Fruit fly (Drosophila melanogaster) whole organism, embryonic: ENCODE data around the gene lilli.

Source experiments
- Abd-B ChIP-seq: fragments of 200-800 bp; sonication (Bioruptor generic); optimal IDR thresholded peaks from 2 replicates; lab custom pipeline; 2018; ENCODE audit warnings: missing biosample characterization, mild to moderate bottlenecking, missing genetic modification characterization, moderate library complexity
- Adf1 ChIP-seq: fragments of 200-800 bp; sonication (Bioruptor generic); IDR thresholded peaks from 2 replicates; pipeline ENCODE4 v1.3.6; 2022; ENCODE audit warnings: missing biosample characterization, missing genetic modification characterization
- Aef1 ChIP-seq: fragments of 200-800 bp; sonication (Bioruptor generic); IDR thresholded peaks from 3 replicates; pipeline ENCODE4 v1.3.6; 2022; ENCODE audit warnings: missing biosample characterization, missing genetic modification characterization
- Antp ChIP-seq: fragments of 200-800 bp; sonication (Bioruptor generic); optimal IDR thresholded peaks from 3 replicates; lab custom pipeline; 2016; ENCODE audit warnings: missing biosample characterization, missing genetic modification characterization
- CG11695 ChIP-seq: fragments of 200-800 bp; sonication (Bioruptor generic); IDR thresholded peaks from 3 replicates; pipeline ENCODE4 v1.3.6; 2022; ENCODE audit warnings: missing biosample characterization, missing genetic modification characterization
- CG12391 ChIP-seq: fragments of 200-800 bp; sonication (Bioruptor generic); optimal IDR thresholded peaks from 3 replicates; lab custom pipeline; 2018; ENCODE audit warnings: missing biosample characterization, mild to moderate bottlenecking, missing genetic modification characterization, moderate library complexity
- CG12769 ChIP-seq: fragments of 200-800 bp; sonication (Bioruptor generic); optimal IDR thresholded peaks from 2 replicates; lab custom pipeline; 2019; ENCODE audit warnings: missing biosample characterization, mild to moderate bottlenecking, missing genetic modification characterization, moderate library complexity
- CG13123 ChIP-seq: fragments of 200-800 bp; sonication (Bioruptor generic); optimal IDR thresholded peaks from 2 replicates; lab custom pipeline; 2016; ENCODE audit warnings: missing biosample characterization, missing genetic modification characterization
- CG13287 ChIP-seq: fragments of 200-800 bp; sonication (Bioruptor generic); IDR thresholded peaks from 2 replicates; pipeline ENCODE4 v1.3.6; 2022; ENCODE audit warnings: missing biosample characterization, missing genetic modification characterization; ENCODE audit not compliant: partially characterized antibody
- CG15269 ChIP-seq: fragments of 200-800 bp; sonication (Bioruptor generic); optimal IDR thresholded peaks from 2 replicates; lab custom pipeline; 2018; ENCODE audit warnings: missing biosample characterization, mild to moderate bottlenecking, missing genetic modification characterization, moderate library complexity
- CG15514 ChIP-seq: fragments of 200-800 bp; sonication (Bioruptor generic); optimal IDR thresholded peaks from 3 replicates; lab custom pipeline; 2017; ENCODE audit warnings: missing biosample characterization, missing genetic modification characterization, mild to moderate bottlenecking, moderate library complexity, missing genetic modification reagents
- CG15601 ChIP-seq: fragments of 200-800 bp; sonication (Bioruptor generic); optimal IDR thresholded peaks from 3 replicates; lab custom pipeline; 2019; ENCODE audit warnings: missing biosample characterization, mild to moderate bottlenecking, missing genetic modification characterization, moderate library complexity
- CG16863 ChIP-seq: fragments of 200-800 bp; sonication (Bioruptor generic); optimal IDR thresholded peaks from 3 replicates; lab custom pipeline; 2016; ENCODE audit warnings: missing biosample characterization, missing genetic modification characterization
- CG17912 ChIP-seq: fragments of 200-800 bp; sonication (Bioruptor generic); optimal IDR thresholded peaks from 2 replicates; lab custom pipeline; 2018; ENCODE audit warnings: missing biosample characterization, mild to moderate bottlenecking, missing genetic modification characterization
- CG18764 ChIP-seq: fragments of 200-800 bp; sonication (Bioruptor generic); optimal IDR thresholded peaks from 3 replicates; lab custom pipeline; 2016; ENCODE audit warnings: missing biosample characterization, missing genetic modification characterization
- CG2678 ChIP-seq: fragments of 200-800 bp; sonication (Bioruptor generic); optimal IDR thresholded peaks from 3 replicates; lab custom pipeline; 2019; ENCODE audit warnings: missing biosample characterization, mild to moderate bottlenecking, missing genetic modification characterization, moderate library complexity
- CG31388 ChIP-seq: fragments of 200-800 bp; sonication (Bioruptor generic); optimal IDR thresholded peaks from 2 replicates; lab custom pipeline; 2016; ENCODE audit warnings: missing biosample characterization, missing genetic modification characterization
- CG34224 ChIP-seq: fragments of 200-800 bp; sonication (Bioruptor generic); IDR thresholded peaks from 3 replicates; pipeline ENCODE4 v1.3.6; 2022; ENCODE audit warnings: missing biosample characterization, missing genetic modification characterization; ENCODE audit not compliant: partially characterized antibody
- CG4424 ChIP-seq: fragments of 200-800 bp; sonication (Bioruptor generic); optimal IDR thresholded peaks from 3 replicates; lab custom pipeline; 2016; ENCODE audit warnings: missing biosample characterization, missing genetic modification characterization
- CG7963 ChIP-seq: fragments of 200-800 bp; sonication (Bioruptor generic); IDR thresholded peaks from 3 replicates; pipeline ENCODE4 v1.3.6; 2022; ENCODE audit warnings: missing biosample characterization, missing genetic modification characterization; ENCODE audit not compliant: partially characterized antibody
- CG8478 ChIP-seq: fragments of >200 bp; optimal IDR thresholded peaks from 2 replicates; lab custom pipeline; 2018
- CG9215 ChIP-seq: fragments of 200-800 bp; sonication (Bioruptor generic); IDR thresholded peaks from 2 replicates; pipeline ENCODE4 v1.3.6; 2022; ENCODE audit warnings: missing biosample characterization, missing genetic modification characterization
- ERR ChIP-seq: fragments of 200-800 bp; sonication (Bioruptor generic); optimal IDR thresholded peaks from 2 replicates; lab custom pipeline; 2016; ENCODE audit warnings: missing biosample characterization, missing genetic modification characterization
- Ets97D ChIP-seq: fragments of 200-800 bp; sonication (Bioruptor generic); optimal IDR thresholded peaks from 3 replicates; lab custom pipeline; 2016; ENCODE audit warnings: missing biosample characterization, missing genetic modification characterization
- HLH54F ChIP-seq: fragments of 200-800 bp; sonication (Bioruptor generic); optimal IDR thresholded peaks from 3 replicates; lab custom pipeline; 2016; ENCODE audit warnings: missing biosample characterization, missing genetic modification characterization
- Kr ChIP-seq: fragments of 200-800 bp; sonication (Bioruptor generic); optimal IDR thresholded peaks from 2 replicates; lab custom pipeline; 2017; ENCODE audit warnings: missing biosample characterization, mild to moderate bottlenecking, missing genetic modification characterization
- Max ChIP-seq: fragments of 200-800 bp; sonication (Bioruptor generic); optimal IDR thresholded peaks from 2 replicates; lab custom pipeline; 2016; ENCODE audit warnings: missing biosample characterization, mild to moderate bottlenecking, missing genetic modification characterization
- Med ChIP-seq: fragments of 200-800 bp; sonication (Bioruptor generic); peaks from one replicate; lab custom pipeline; 2016; ENCODE audit warnings: missing biosample characterization, missing genetic modification characterization, mild to moderate bottlenecking, inconsistent platforms, moderate library complexity
- NFAT ChIP-seq: fragments of 200-800 bp; sonication (Bioruptor generic); IDR thresholded peaks from 2 replicates; pipeline ENCODE4 v1.3.6; 2022; ENCODE audit warnings: missing biosample characterization, missing genetic modification characterization
- Sin3A ChIP-seq: fragments of >200 bp; optimal IDR thresholded peaks from 2 replicates; lab custom pipeline; 2018
- al ChIP-seq: fragments of 200-800 bp; sonication (Bioruptor generic); IDR thresholded peaks from 2 replicates; pipeline ENCODE4 v1.3.6; 2022; ENCODE audit warnings: missing biosample characterization, missing genetic modification characterization
- amos ChIP-seq: fragments of 200-800 bp; sonication (Bioruptor generic); IDR thresholded peaks from 2 replicates; pipeline ENCODE4 v1.3.6; 2022; ENCODE audit warnings: missing biosample characterization, missing genetic modification characterization; ENCODE audit not compliant: partially characterized antibody
- ase ChIP-seq: fragments of 200-800 bp; sonication (Bioruptor generic); IDR thresholded peaks from 3 replicates; pipeline ENCODE4 v1.3.6; 2022; ENCODE audit warnings: missing biosample characterization, missing genetic modification characterization
- bab2 ChIP-seq: fragments of 200-800 bp; sonication (Bioruptor generic); optimal IDR thresholded peaks from 2 replicates; lab custom pipeline; 2016; ENCODE audit warnings: missing biosample characterization, missing genetic modification characterization
- br ChIP-seq: fragments of >200 bp; optimal IDR thresholded peaks from 2 replicates; lab custom pipeline; 2017
- bsh ChIP-seq, 2 experiments: fragments of 200-800 bp; sonication (Bioruptor generic); optimal IDR thresholded peaks; 2 replicates each; lab custom pipeline; 2017 to 2018; ENCODE audit warnings: mild to moderate bottlenecking in 2 of 2, missing biosample characterization in 2 of 2, missing genetic modification characterization in 2 of 2, moderate library complexity in 1 of 2
- cad ChIP-seq: fragments of >200 bp; optimal IDR thresholded peaks from 2 replicates; lab custom pipeline; 2017; ENCODE audit warnings: missing biosample characterization, missing genetic modification characterization
- dysf ChIP-seq: fragments of 200-800 bp; sonication (Bioruptor generic); IDR thresholded peaks from 3 replicates; pipeline ENCODE4 v1.3.6; 2022; ENCODE audit warnings: missing biosample characterization, missing genetic modification characterization
- en ChIP-seq: fragments of 200-800 bp; sonication (Bioruptor generic); optimal IDR thresholded peaks from 2 replicates; lab custom pipeline; 2016; ENCODE audit warnings: missing biosample characterization, missing genetic modification characterization
- ewg ChIP-seq: fragments of 200-800 bp; sonication (Bioruptor generic); optimal IDR thresholded peaks from 3 replicates; lab custom pipeline; 2017; ENCODE audit warnings: mild to moderate bottlenecking, missing biosample characterization, missing genetic modification reagents, missing genetic modification characterization
- grn ChIP-seq: fragments of 200-800 bp; sonication (Bioruptor generic); optimal IDR thresholded peaks from 3 replicates; lab custom pipeline; 2017; ENCODE audit warnings: missing biosample characterization, missing genetic modification characterization
- jumu ChIP-seq: fragments of 200-800 bp; sonication (Bioruptor generic); optimal IDR thresholded peaks from 3 replicates; lab custom pipeline; 2016; ENCODE audit warnings: missing biosample characterization, missing genetic modification characterization
- kni ChIP-seq: fragments of 200-800 bp; sonication (Bioruptor generic); optimal IDR thresholded peaks from 3 replicates; lab custom pipeline; 2017; ENCODE audit warnings: mild to moderate bottlenecking, missing biosample characterization, missing genetic modification reagents, missing genetic modification characterization
- lola ChIP-seq, 3 experiments: fragments of >200 bp in 2 of 3; fragments of 200-800 bp in 1 of 3; sonication (Bioruptor generic) in 1 of 3; optimal IDR thresholded peaks; 2 replicates each; lab custom pipeline; 2017 to 2019; ENCODE audit warnings: missing biosample characterization in 3 of 3, missing genetic modification characterization in 3 of 3, mild to moderate bottlenecking in 1 of 3, moderate library complexity in 1 of 3
- p53 ChIP-seq: fragments of 200-800 bp; sonication (Bioruptor generic); optimal IDR thresholded peaks from 2 replicates; lab custom pipeline; 2016; ENCODE audit warnings: missing biosample characterization, missing genetic modification characterization
- pros ChIP-seq: fragments of 200-800 bp; sonication (Bioruptor generic); optimal IDR thresholded peaks from 3 replicates; lab custom pipeline; 2019; ENCODE audit warnings: missing biosample characterization, mild to moderate bottlenecking, missing genetic modification characterization, moderate library complexity
- pum ChIP-seq: fragments of 200-800 bp; sonication (Bioruptor generic); optimal IDR thresholded peaks from 2 replicates; lab custom pipeline; 2016; ENCODE audit warnings: missing biosample characterization, missing genetic modification characterization
- rib ChIP-seq: fragments of 200-800 bp; sonication (Bioruptor generic); IDR thresholded peaks from 2 replicates; pipeline ENCODE4 v1.3.6; 2022; ENCODE audit warnings: missing biosample characterization, missing genetic modification characterization
- ro ChIP-seq: fragments of 200-800 bp; sonication (Bioruptor generic); IDR thresholded peaks from 2 replicates; pipeline ENCODE4 v1.3.6; 2022; ENCODE audit warnings: missing biosample characterization, missing genetic modification characterization
- ssp ChIP-seq: fragments of 200-800 bp; sonication (Bioruptor generic); IDR thresholded peaks from 2 replicates; pipeline ENCODE4 v1.3.6; 2022; ENCODE audit warnings: missing biosample characterization, missing genetic modification characterization
- zf30C ChIP-seq: fragments of 200-800 bp; sonication (Bioruptor generic); optimal IDR thresholded peaks from 3 replicates; lab custom pipeline; 2018; ENCODE audit warnings: missing biosample characterization, mild to moderate bottlenecking, missing genetic modification characterization

lilli gene

dm6 chr2L:2897024-2897549 is 11.4 kb downstream of the lilli start (continued):
- TF ChIP-seq CG15514 (GFP tag; lab: Kevin White, UChicago) = peak; percentile 27
- peak; percentile 70 for TF ChIP-seq NFAT (GFP tag; lab: Robert Waterston, UW)
- TF ChIP-seq Antp (GFP tag; lab: Kevin White, UChicago) = peak; percentile 90
- peak; percentile 62 for TF ChIP-seq CG18764 (GFP tag; lab: Kevin White, UChicago)
- peak; percentile 86 for TF ChIP-seq CG16863 (GFP tag; lab: Kevin White, UChicago)
- peak; percentile 29 for TF ChIP-seq CG8478 (lab: Kevin White, UChicago)
- TF ChIP-seq bab2 (GFP tag; lab: Kevin White, UChicago) = peak; percentile 85
- TF ChIP-seq CG9215 (GFP tag; lab: Robert Waterston, UW) = no peak
- TF ChIP-seq CG11695 (GFP tag; lab: Robert Waterston, UW) = peak; percentile 71
- no peak; the same call in 1 of the 2 replicates for TF ChIP-seq rib
- TF ChIP-seq Med (GFP tag; lab: Kevin White, UChicago) = peak; percentile 96
- no peak for TF ChIP-seq Sin3A (lab: Kevin White, UChicago)
- peak; percentile 49 for TF ChIP-seq p53
- peak; percentile 76 for TF ChIP-seq ssp (GFP tag; lab: Robert Waterston, UW)
- TF ChIP-seq grn = peak; percentile 35
- peak; percentile 79 for TF ChIP-seq ewg (GFP tag; lab: Kevin White, UChicago)
- TF ChIP-seq ase (GFP tag; lab: Robert Waterston, UW) = peak; percentile 84
- peak; percentile 70 for TF ChIP-seq Max (GFP tag; lab: Kevin White, UChicago)
- TF ChIP-seq lola (GFP tag; optimal IDR thresholded peaks at IDR 0.05; lab: Kevin White, UChicago) = peak in 1 of 3 experiments; percentile 67
- TF ChIP-seq CG13123 = peak; percentile 74
- TF ChIP-seq dysf = peak; percentile 85; the same call in 2 of the 3 replicates
- TF ChIP-seq CG7963 (GFP tag; lab: Robert Waterston, UW) = no peak
- TF ChIP-seq zf30C (GFP tag; lab: Kevin White, UChicago) = peak; percentile 77
- peak; percentile 77 for TF ChIP-seq HLH54F (GFP tag; lab: Kevin White, UChicago)
- TF ChIP-seq kni (GFP tag; lab: Kevin White, UChicago) = peak; percentile 88
- no peak for TF ChIP-seq CG34224 (GFP tag; lab: Robert Waterston, UW)
- TF ChIP-seq en (GFP tag; lab: Kevin White, UChicago) = peak; percentile 72
- TF ChIP-seq CG4424 (GFP tag; lab: Kevin White, UChicago) = peak; percentile 83
- TF ChIP-seq CG15601 = no peak
- TF ChIP-seq cad = no peak
- TF ChIP-seq Ets97D (GFP tag; lab: Kevin White, UChicago) = peak; percentile 64
- TF ChIP-seq CG2678 (tag; lab: Kevin White, UChicago) = peak; percentile 76
- 0 out of 2 replicates have a peak, but pooled peaks have one; percentile 20 for TF ChIP-seq Adf1
- peak; percentile 26; the same call in 1 of the 2 replicates for TF ChIP-seq ro (GFP tag; lab: Robert Waterston, UW)
- TF ChIP-seq jumu = peak; percentile 83
- TF ChIP-seq pros = peak; percentile 66
- TF ChIP-seq pum (GFP tag; lab: Kevin White, UChicago) = peak; percentile 87
- no peak for TF ChIP-seq amos (GFP tag; lab: Robert Waterston, UW)
- peak; percentile 6 to 89 for TF ChIP-seq bsh (GFP tag; optimal IDR thresholded peaks at IDR 0.05; lab: Kevin White, UChicago)
- peak; percentile 77 for TF ChIP-seq CG15269 (tag; lab: Kevin White, UChicago)
- peak; percentile 81 for TF ChIP-seq Aef1
- TF ChIP-seq Abd-B (GFP tag; lab: Kevin White, UChicago) = peak; percentile 87
- TF ChIP-seq Kr (GFP tag; lab: Kevin White, UChicago) = no peak
- peak; percentile 78 for TF ChIP-seq CG31388 (GFP tag; lab: Kevin White, UChicago)
- no peak for TF ChIP-seq CG17912
- no peak for TF ChIP-seq br (lab: Kevin White, UChicago)
- no peak for TF ChIP-seq CG13287 (GFP tag; lab: Robert Waterston, UW)
- peak; percentile 66 for TF ChIP-seq ERR (GFP tag; lab: Kevin White, UChicago)
- peak; percentile 45 for TF ChIP-seq CG12769 (tag; lab: Kevin White, UChicago)
- no peak for TF ChIP-seq al (GFP tag; lab: Robert Waterston, UW)
- peak; percentile 83 for TF ChIP-seq CG12391 (tag; lab: Kevin White, UChicago)
